Worm (Caenorhabditis elegans) whole organism, L4 larva: ENCODE results near the gene dis-3.

Source experiments
- Y5F2A.4 ChIP-seq: fragments of 200-800 bp; sonication (Bioruptor generic); optimal IDR thresholded peaks from 2 replicates; lab custom pipeline; 2018; ENCODE audit warnings: mild to moderate bottlenecking, missing genetic modification characterization, missing compliant biosample characterization
- ceh-44 ChIP-seq: fragments of 200-800 bp; sonication (Bioruptor generic); IDR thresholded peaks from 2 replicates; pipeline ENCODE4 v1.3.6; 2022; ENCODE audit warnings: missing genetic modification reagents, missing genetic modification characterization, missing compliant biosample characterization
- ceh-62 ChIP-seq: sonication (generic microtip); optimal IDR thresholded peaks from 2 replicates; lab custom pipeline; 2017; ENCODE audit warnings: missing biosample characterization, missing genetic modification characterization
- ces-1 ChIP-seq: fragments of 150-350 bp; sonication (generic microtip); optimal IDR thresholded peaks from 4 replicates; lab custom pipeline; 2014; ENCODE audit warnings: missing biosample characterization, missing genetic modification reagents, missing genetic modification characterization
- dve-1 ChIP-seq: sonication (generic microtip); optimal IDR thresholded peaks from 2 replicates; lab custom pipeline; 2017; ENCODE audit warnings: antibody characterized with exemption, mild to moderate bottlenecking, missing genetic modification characterization, missing compliant biosample characterization; ENCODE audit not compliant: insufficient read depth
- fkh-10 ChIP-seq: fragments of 150-350 bp; optimal IDR thresholded peaks from 2 replicates; lab custom pipeline; 2014; ENCODE audit warnings: missing biosample characterization, missing genetic modification reagents, missing genetic modification characterization
- lin-13 ChIP-seq: fragments of 150-350 bp; optimal IDR thresholded peaks from 2 replicates; lab custom pipeline; 2014; ENCODE audit warnings: missing biosample characterization, missing genetic modification reagents, missing genetic modification characterization
- lin-39 ChIP-seq: fragments of 150-350 bp; optimal IDR thresholded peaks from 2 replicates; lab custom pipeline; 2014; ENCODE audit warnings: missing biosample characterization, missing genetic modification reagents, missing genetic modification characterization
- nhr-76 ChIP-seq: fragments of 150-350 bp; optimal IDR thresholded peaks from 2 replicates; lab custom pipeline; 2014; ENCODE audit warnings: missing biosample characterization, missing genetic modification characterization
- snpc-1.2 ChIP-seq: fragments of 200-800 bp; sonication (Bioruptor generic); IDR thresholded peaks from 2 replicates; pipeline ENCODE4 v1.3.6; 2022; ENCODE audit warnings: missing genetic modification reagents, missing genetic modification characterization, missing compliant biosample characterization

DNA sequence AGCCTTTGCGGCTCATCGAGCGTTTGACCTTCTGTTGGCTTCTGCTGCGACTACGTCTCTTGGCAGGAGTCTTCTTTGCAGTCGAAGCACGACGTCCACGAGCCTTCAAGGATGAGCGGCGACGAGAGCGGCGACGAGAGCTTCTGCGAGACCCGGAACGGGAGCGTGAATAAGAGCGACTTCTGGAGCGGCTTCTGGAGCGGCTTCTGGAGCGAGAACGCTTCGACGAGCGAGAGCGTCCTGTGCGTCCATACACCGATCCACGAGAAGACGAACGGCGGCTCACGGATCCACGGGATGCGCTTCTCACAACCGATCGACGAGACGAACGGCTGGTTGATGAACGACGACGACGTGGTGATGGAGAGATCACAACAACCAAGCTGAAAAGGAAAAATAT is 13.9 kb downstream of the dis-3 start:
- TF ChIP-seq Y5F2A.4 (GFP tag; lab: Kevin White, UChicago) (no peak), ceh-44 (no peak), nhr-76 (tag; lab: Kevin White, UChicago) (no peak), lin-13 (no peak), lin-39 (tag; lab: Kevin White, UChicago) (no peak), dve-1 (tag; lab: Kevin White, UChicago) (no peak), snpc-1.2 (GFP tag; lab: Robert Waterston, UW) (no peak), ces-1 (no peak), ceh-62 (tag; lab: Kevin White, UChicago) (no peak), fkh-10 (GFP tag; lab: Kevin White, UChicago) (no peak)
